Worm (Caenorhabditis elegans) whole organism, young adult: ENCODE results near the gene mai-2.

Source experiments
- B0336.3 ChIP-seq: fragments of 200-800 bp; sonication (Bioruptor generic); IDR thresholded peaks from 2 replicates; pipeline ENCODE4 v1.3.6; 2022; ENCODE audit warnings: missing genetic modification characterization, missing compliant biosample characterization
- F39B2.1 ChIP-seq: fragments of 200-800 bp; sonication (Bioruptor generic); IDR thresholded peaks from 2 replicates; pipeline ENCODE4 v1.3.6; 2022; ENCODE audit warnings: missing genetic modification reagents, missing genetic modification characterization, missing compliant biosample characterization
- bed-1 ChIP-seq: fragments of 200-800 bp; sonication (Bioruptor generic); IDR thresholded peaks from 2 replicates; pipeline ENCODE4 v1.3.6; 2022; ENCODE audit warnings: missing genetic modification reagents, missing genetic modification characterization, missing compliant biosample characterization
- pha-4 ChIP-seq: fragments of 150-350 bp; sonication (generic microtip); optimal IDR thresholded peaks from 2 replicates; lab custom pipeline; 2014; ENCODE audit warnings: missing biosample characterization, missing genetic modification reagents, missing genetic modification characterization

DNA sequence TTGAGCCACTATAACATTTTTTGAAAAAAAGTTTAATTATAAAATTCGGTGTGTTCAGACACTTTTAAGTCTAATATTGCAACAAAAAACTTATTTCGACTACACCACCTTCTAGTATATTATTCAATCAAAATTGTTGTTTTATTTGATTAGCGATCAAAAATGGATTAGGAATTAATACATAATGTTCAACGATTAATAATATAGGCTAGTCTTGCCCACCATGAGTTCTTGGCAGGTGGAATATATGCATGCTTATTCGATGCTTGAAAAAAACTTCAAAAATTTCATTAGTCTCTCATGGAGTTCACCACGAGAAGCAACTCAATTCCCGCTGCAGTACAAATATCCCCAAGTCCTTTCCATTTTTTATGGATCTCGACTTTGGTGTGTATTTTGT, 50.3 kb downstream of the mai-2 start, which contains the start of gene srz-32:
- TF ChIP-seq F39B2.1 (GFP tag; lab: Robert Waterston, UW) (no peak), pha-4 (tag; lab: Kevin White, UChicago) (no peak), bed-1 (GFP tag; lab: Robert Waterston, UW) (no peak), B0336.3 (GFP tag; lab: Robert Waterston, UW) (no peak)
